Fruit fly (Drosophila melanogaster): ENCODE data around the gene PolQ.

The PolQ gene

dm6 chr3R:12704861-12705260 lies 7.2 kb downstream of the PolQ start, which contains the start of gene CG12279:
CG12279 (plus strand) TSS chr3R:12705094.
- TF ChIP-seq CG12605 (GFP tag; IDR thresholded peaks at IDR 0.05) (no peak), CG4496 (GFP tag; IDR thresholded peaks at IDR 0.05) (no peak), D1 (tag; optimal IDR thresholded peaks at IDR 0.05) (no peak), CG8159 (tag; optimal IDR thresholded peaks at IDR 0.05) (no peak), CG9948 (tag; optimal IDR thresholded peaks at IDR 0.05) (no peak), CG17806 (tag; optimal IDR thresholded peaks at IDR 0.05) (no peak), CG34367 (tag; optimal IDR thresholded peaks at IDR 0.05) (no peak), CG15710 (tag; optimal IDR thresholded peaks at IDR 0.05) (no peak), CG10348 (GFP tag; IDR thresholded peaks at IDR 0.05) (no peak), Pif1A (GFP tag; optimal IDR thresholded peaks at IDR 0.05) (no peak), rn (GFP tag; IDR thresholded peaks at IDR 0.05) (no peak), Snoo (tag; optimal IDR thresholded peaks at IDR 0.05) (no peak), EcR (GFP tag; optimal IDR thresholded peaks at IDR 0.05) (no peak), fd96Ca (GFP tag; IDR thresholded peaks at IDR 0.05) (no peak), Ets98B (GFP tag; IDR thresholded peaks at IDR 0.05) (no peak), gl (tag; optimal IDR thresholded peaks at IDR 0.05) (no peak)

DNA sequence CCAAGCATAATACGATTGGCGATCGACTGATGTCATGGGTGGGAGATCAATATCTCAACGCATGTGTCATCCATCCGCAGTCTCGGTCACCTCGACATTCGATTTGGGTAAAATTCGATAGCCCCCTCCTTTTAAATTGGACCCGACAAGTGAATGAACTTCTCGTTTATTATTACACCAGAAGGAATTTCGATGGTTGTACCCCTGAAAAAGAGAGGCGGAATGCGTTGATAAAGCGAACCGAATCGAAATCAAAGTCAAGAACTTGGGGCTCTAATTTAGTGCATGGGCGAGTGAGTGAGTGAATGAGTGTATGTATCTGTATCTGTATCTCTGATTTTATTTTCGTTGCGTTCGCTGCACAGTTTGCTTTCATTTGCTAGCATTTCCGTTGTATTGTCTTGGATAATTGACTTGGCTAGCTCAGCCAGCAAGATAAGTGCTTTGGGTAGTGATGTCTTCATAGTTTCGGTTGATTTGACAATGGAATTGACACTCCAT lies 10.1 kb downstream of the PolQ start:
- TF ChIP-seq CG32121 (GFP tag; IDR thresholded peaks at IDR 0.05) (no peak), Ets98B (GFP tag; IDR thresholded peaks at IDR 0.05) (no peak), EcR (GFP tag; optimal IDR thresholded peaks at IDR 0.05) (no peak), gl (tag; optimal IDR thresholded peaks at IDR 0.05) (no peak), CG13204 (GFP tag; optimal IDR thresholded peaks at IDR 0.05) (no peak), D1 (tag; optimal IDR thresholded peaks at IDR 0.05) (no peak), fd96Ca (GFP tag; IDR thresholded peaks at IDR 0.05) (no peak)

DNA sequence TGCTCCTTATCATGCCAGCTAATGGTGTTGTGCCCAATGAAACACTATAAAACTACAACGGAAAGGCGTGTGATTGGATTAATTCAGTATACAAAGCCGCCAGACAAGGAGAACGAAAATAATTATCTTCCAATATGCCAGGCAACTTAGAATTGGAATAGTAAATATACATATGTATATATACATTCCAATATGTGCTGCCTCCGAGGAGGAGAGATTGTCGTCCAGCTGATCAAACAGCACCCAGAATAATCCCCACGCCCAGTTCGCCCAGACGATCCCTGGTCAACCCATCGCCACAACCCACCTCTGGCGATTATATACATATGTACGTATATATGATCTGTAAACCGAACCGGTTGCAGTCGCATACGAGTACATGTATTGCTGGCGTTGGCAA lies 10.8 kb downstream of the PolQ start:
- no peak for TF ChIP-seq rn (GFP tag; IDR thresholded peaks at IDR 0.05)
- TF ChIP-seq CG10348 (GFP tag; IDR thresholded peaks at IDR 0.05), result no peak
- no peak for TF ChIP-seq Ets98B (GFP tag; IDR thresholded peaks at IDR 0.05)
- no peak for TF ChIP-seq CG9948 (tag; optimal IDR thresholded peaks at IDR 0.05)
- TF ChIP-seq fd96Ca (GFP tag; IDR thresholded peaks at IDR 0.05), result no peak
- no peak for TF ChIP-seq CG32121 (GFP tag; IDR thresholded peaks at IDR 0.05)
- TF ChIP-seq CG14655 (GFP tag; optimal IDR thresholded peaks at IDR 0.05), result no peak
- no peak for TF ChIP-seq EcR (GFP tag; optimal IDR thresholded peaks at IDR 0.05)
- no peak for TF ChIP-seq CG13204 (GFP tag; optimal IDR thresholded peaks at IDR 0.05)
- no peak for TF ChIP-seq Snoo (tag; optimal IDR thresholded peaks at IDR 0.05)
- no peak for TF ChIP-seq CG34367 (tag; optimal IDR thresholded peaks at IDR 0.05)

DNA sequence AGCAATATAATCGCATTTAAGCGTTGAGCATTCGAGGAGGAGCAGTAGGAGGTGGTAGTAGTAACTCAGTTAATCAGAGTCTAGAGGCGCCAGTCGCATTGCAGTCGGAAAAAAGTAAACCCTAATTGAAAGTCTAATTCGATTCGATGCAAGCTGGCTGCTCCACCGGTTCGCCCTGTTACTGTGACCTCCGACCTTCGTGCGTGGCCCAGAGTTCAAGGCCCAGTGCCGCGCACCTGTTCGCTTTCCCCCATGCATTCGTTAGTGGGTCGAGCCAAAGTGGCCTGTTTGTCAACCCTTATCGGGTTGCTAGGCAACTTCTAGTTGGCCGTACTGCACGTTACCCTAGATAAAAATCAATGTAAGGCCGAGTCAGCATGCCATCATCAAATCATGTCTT lies 11.6 kb downstream of the PolQ start:
- TF ChIP-seq CG32121 (GFP tag; IDR thresholded peaks at IDR 0.05) (no peak), gl (tag; optimal IDR thresholded peaks at IDR 0.05) (no peak), CG13204 (GFP tag; optimal IDR thresholded peaks at IDR 0.05) (no peak), CG34367 (tag; optimal IDR thresholded peaks at IDR 0.05) (no peak), CG17806 (tag; optimal IDR thresholded peaks at IDR 0.05) (no peak), CG9948 (tag; optimal IDR thresholded peaks at IDR 0.05) (no peak), CG8159 (tag; optimal IDR thresholded peaks at IDR 0.05) (no peak), rn (GFP tag; IDR thresholded peaks at IDR 0.05) (no peak), Ets98B (GFP tag; IDR thresholded peaks at IDR 0.05) (no peak), Snoo (tag; optimal IDR thresholded peaks at IDR 0.05) (no peak), Pif1A (GFP tag; optimal IDR thresholded peaks at IDR 0.05) (no peak), EcR (GFP tag; optimal IDR thresholded peaks at IDR 0.05) (no peak), CG14655 (GFP tag; optimal IDR thresholded peaks at IDR 0.05) (no peak), CG4496 (GFP tag; IDR thresholded peaks at IDR 0.05) (no peak), D1 (tag; optimal IDR thresholded peaks at IDR 0.05) (no peak), CG12605 (GFP tag; IDR thresholded peaks at IDR 0.05) (no peak), fd96Ca (GFP tag; IDR thresholded peaks at IDR 0.05) (no peak), Pif1B (GFP tag; optimal IDR thresholded peaks at IDR 0.05) (no peak), CG15710 (tag; optimal IDR thresholded peaks at IDR 0.05) (no peak), CG8301 (tag; optimal IDR thresholded peaks at IDR 0.05) (no peak)

dm6 chr3R:12699620-12700378 lies 12.3 kb downstream of the PolQ start:
- TF ChIP-seq CG12605 (GFP tag; IDR thresholded peaks at IDR 0.05) (no peak), CG32121 (GFP tag; IDR thresholded peaks at IDR 0.05) (no peak), Ets98B (GFP tag; IDR thresholded peaks at IDR 0.05) (no peak), CG15710 (tag; optimal IDR thresholded peaks at IDR 0.05) (no peak), CG17806 (tag; optimal IDR thresholded peaks at IDR 0.05) (no peak), Snoo (tag; optimal IDR thresholded peaks at IDR 0.05) (no peak), CG8301 (tag; optimal IDR thresholded peaks at IDR 0.05) (no peak), fd96Ca (GFP tag; IDR thresholded peaks at IDR 0.05) (no peak), CG13204 (GFP tag; optimal IDR thresholded peaks at IDR 0.05) (no peak), Pif1B (GFP tag; optimal IDR thresholded peaks at IDR 0.05) (no peak), Pif1A (GFP tag; optimal IDR thresholded peaks at IDR 0.05) (no peak), gl (tag; optimal IDR thresholded peaks at IDR 0.05) (no peak), CG4496 (GFP tag; IDR thresholded peaks at IDR 0.05) (no peak), CG9948 (tag; optimal IDR thresholded peaks at IDR 0.05) (no peak), CG10348 (GFP tag; IDR thresholded peaks at IDR 0.05) (no peak), EcR (GFP tag; optimal IDR thresholded peaks at IDR 0.05) (no peak), rn (GFP tag; IDR thresholded peaks at IDR 0.05) (no peak), CG8159 (tag; optimal IDR thresholded peaks at IDR 0.05) (no peak), CG14655 (GFP tag; optimal IDR thresholded peaks at IDR 0.05) (no peak), D1 (tag; optimal IDR thresholded peaks at IDR 0.05) (no peak)

DNA sequence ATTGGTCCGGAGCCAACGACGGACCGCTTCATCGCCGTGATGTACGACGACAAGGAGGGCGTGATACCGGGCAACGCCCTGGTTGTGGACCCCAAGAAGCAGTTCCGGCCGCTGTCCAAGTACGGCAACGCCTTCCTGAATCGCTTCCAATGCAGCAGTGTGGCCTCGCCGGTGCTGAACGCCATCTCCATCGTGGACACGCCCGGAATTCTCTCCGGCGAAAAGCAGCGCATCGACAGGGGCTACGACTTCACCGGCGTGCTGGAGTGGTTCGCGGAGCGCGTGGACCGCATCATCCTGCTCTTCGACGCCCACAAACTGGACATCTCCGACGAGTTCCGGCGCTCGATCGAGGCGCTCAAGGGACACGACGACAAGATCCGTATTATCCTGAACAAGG lies 13.7 kb downstream of the PolQ start:
- no peak for TF ChIP-seq CG4496 (GFP tag; IDR thresholded peaks at IDR 0.05)
- TF ChIP-seq CG32121 (GFP tag; IDR thresholded peaks at IDR 0.05), result no peak

Measured in whole organism, pupa.